Worm (Caenorhabditis elegans): ENCODE measurements around the gene F14D7.3.
A peak's percentile ranks its signal among the peaks of the same experiment; 100 is the strongest.

DNA sequence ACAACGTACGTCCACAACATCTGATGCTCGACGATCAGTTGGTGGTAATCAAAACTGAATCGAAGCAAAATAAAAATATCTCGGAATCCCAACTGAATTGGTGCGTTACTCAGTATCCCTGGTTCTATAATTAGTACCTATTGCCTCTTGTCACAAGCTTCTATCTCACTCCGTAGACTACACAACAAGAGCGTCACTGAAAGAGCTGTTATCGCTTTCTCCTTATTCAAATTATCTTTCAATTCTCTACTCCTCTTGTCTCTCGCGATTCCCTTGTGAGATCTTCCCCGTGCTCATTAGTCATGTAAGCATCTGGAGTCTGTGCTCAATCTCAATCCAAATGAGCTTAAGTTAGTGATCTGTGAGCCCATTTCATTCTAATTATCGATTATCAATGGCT lies 40.1 kb downstream of the F14D7.3 start, which contains the start of gene srm-6:
- TF ChIP-seq elt-2 (tag; optimal IDR thresholded peaks at IDR 0.05) (no peak), mdl-1 (tag; optimal IDR thresholded peaks at IDR 0.05) (no peak), ztf-11 (tag; optimal IDR thresholded peaks at IDR 0.05) (no peak), ceh-8 (GFP tag; optimal IDR thresholded peaks at IDR 0.05) (peak; percentile 69), nhr-28 (tag; optimal IDR thresholded peaks at IDR 0.05) (no peak), ama-1 (optimal IDR thresholded peaks at IDR 0.05) (no peak), unc-98 (GFP tag; IDR thresholded peaks at IDR 0.05) (no peak), lin-35 (GFP tag; optimal IDR thresholded peaks at IDR 0.05) (no peak), snpc-4 (tag; optimal IDR thresholded peaks at IDR 0.05) (no peak), unc-62 (GFP tag; optimal IDR thresholded peaks at IDR 0.05) (no peak), blmp-1 (tag; optimal IDR thresholded peaks at IDR 0.05) (no peak), tbx-2 (tag; optimal IDR thresholded peaks at IDR 0.05) (no peak)

Data from whole organism, L1 larva.